ENCODE assay signal across 4 worm cellular contexts in genomic region chrIII:8656957-8657356, ce11.
TF ChIP-seq lines count a peak whose summit lies in the region.

No protein-coding gene starts in this region.

TF ChIP-seq in whole organism, L1 larva, 84 proteins besides CTCF, POLR2A, EP300 and RAD21 (continued from another document):
- TF ChIP-seq hpl-2 (GFP tag; optimal IDR thresholded peaks at IDR 0.05; lab: Kevin White, UChicago) = no peak

TF ChIP-seq in whole organism, L2 larva, 48 proteins besides CTCF, POLR2A, EP300 and RAD21 (continued from another document):
- TF ChIP-seq ztf-4 (tag; optimal IDR thresholded peaks at IDR 0.05; lab: Kevin White, UChicago) (no peak), ZK546.5 (tag; optimal IDR thresholded peaks at IDR 0.05; lab: Kevin White, UChicago) (no peak), fos-1 (tag; optimal IDR thresholded peaks at IDR 0.05; lab: Kevin White, UChicago) (peak; percentile 76), blmp-1 (tag; optimal IDR thresholded peaks at IDR 0.05; lab: Kevin White, UChicago; ENCODE audit: insufficient read depth) (no peak), aly-2 (tag; optimal IDR thresholded peaks at IDR 0.05; lab: Kevin White, UChicago) (no peak), ceh-16 (tag; optimal IDR thresholded peaks at IDR 0.05; lab: Kevin White, UChicago) (no peak), ceh-82 (tag; optimal IDR thresholded peaks at IDR 0.05; lab: Kevin White, UChicago) (no peak), nhr-12 (tag; optimal IDR thresholded peaks at IDR 0.05; lab: Kevin White, UChicago) (no peak), mdl-1 (tag; optimal IDR thresholded peaks at IDR 0.05; lab: Kevin White, UChicago) (no peak), F13H6.1 (tag; optimal IDR thresholded peaks at IDR 0.05; lab: Kevin White, UChicago) (peak; percentile 53), nhr-11 (tag; optimal IDR thresholded peaks at IDR 0.05; lab: Kevin White, UChicago) (no peak), sma-9 (GFP tag; optimal IDR thresholded peaks at IDR 0.05; lab: Kevin White, UChicago) (peak; percentile 90), sma-9 (tag; optimal IDR thresholded peaks at IDR 0.05; lab: Kevin White, UChicago) (no peak), sma-3 (GFP tag; optimal IDR thresholded peaks at IDR 0.05; lab: Kevin White, UChicago) (peak; percentile 55), C34F6.9 (tag; optimal IDR thresholded peaks at IDR 0.05; lab: Kevin White, UChicago) (no peak), lin-11 (tag; optimal IDR thresholded peaks at IDR 0.05; lab: Kevin White, UChicago) (no peak), ztf-11 (tag; optimal IDR thresholded peaks at IDR 0.05; lab: Kevin White, UChicago) (no peak), nhr-21 (tag; optimal IDR thresholded peaks at IDR 0.05; lab: Kevin White, UChicago) (no peak), mab-5 (tag; optimal IDR thresholded peaks at IDR 0.05; lab: Kevin White, UChicago) (no peak), egl-27 (tag; optimal IDR thresholded peaks at IDR 0.05; lab: Kevin White, UChicago) (no peak), nhr-10 (tag; optimal IDR thresholded peaks at IDR 0.05; lab: Kevin White, UChicago) (no peak), unc-39 (tag; optimal IDR thresholded peaks at IDR 0.05; lab: Kevin White, UChicago) (no peak), nhr-6 (tag; optimal IDR thresholded peaks at IDR 0.05; lab: Kevin White, UChicago) (no peak), crh-2 (tag; optimal IDR thresholded peaks at IDR 0.05; lab: Kevin White, UChicago) (peak; percentile 68), unc-55 (GFP tag; optimal IDR thresholded peaks at IDR 0.05; lab: Kevin White, UChicago) (no peak), sem-4 (tag; optimal IDR thresholded peaks at IDR 0.05; lab: Kevin White, UChicago) (no peak), alr-1 (tag; optimal IDR thresholded peaks at IDR 0.05; lab: Kevin White, UChicago) (no peak), unc-62 (GFP tag; optimal IDR thresholded peaks at IDR 0.05; lab: Kevin White, UChicago) (no peak), nhr-77 (tag; optimal IDR thresholded peaks at IDR 0.05; lab: Kevin White, UChicago) (no peak), ztf-1 (GFP tag; conservative IDR thresholded peaks at IDR 0.05; lab: Robert Waterston, UW) (no peak), peb-1 (tag; optimal IDR thresholded peaks at IDR 0.05; lab: Kevin White, UChicago) (no peak), zag-1 (tag; optimal IDR thresholded peaks at IDR 0.05; lab: Kevin White, UChicago) (no peak), nhr-25 (tag; optimal IDR thresholded peaks at IDR 0.05; lab: Kevin White, UChicago) (no peak)

TF ChIP-seq in whole organism, L3 larva, 47 proteins besides CTCF, POLR2A, EP300 and RAD21 (continued from another document):
- TF ChIP-seq ceh-28 (tag; optimal IDR thresholded peaks at IDR 0.05; lab: Kevin White, UChicago) = no peak
- TF ChIP-seq nhr-11 (tag; optimal IDR thresholded peaks at IDR 0.05; lab: Kevin White, UChicago) = no peak
- no peak for TF ChIP-seq snpc-4 (tag; optimal IDR thresholded peaks at IDR 0.05; lab: Kevin White, UChicago)
- TF ChIP-seq elt-1 (tag; optimal IDR thresholded peaks at IDR 0.05; lab: Kevin White, UChicago) = no peak
- TF ChIP-seq nhr-77 (tag; optimal IDR thresholded peaks at IDR 0.05; lab: Kevin White, UChicago) = no peak
- no peak for TF ChIP-seq egl-5 (tag; optimal IDR thresholded peaks at IDR 0.05; lab: Kevin White, UChicago)
- no peak for TF ChIP-seq elt-3 (tag; optimal IDR thresholded peaks at IDR 0.05; lab: Kevin White, UChicago)
- TF ChIP-seq fos-1 (tag; optimal IDR thresholded peaks at IDR 0.05; lab: Kevin White, UChicago) = no peak
- TF ChIP-seq ztf-11 (tag; optimal IDR thresholded peaks at IDR 0.05; lab: Kevin White, UChicago) = no peak
- no peak for TF ChIP-seq nhr-25 (tag; optimal IDR thresholded peaks at IDR 0.05; lab: Kevin White, UChicago)
- no peak for TF ChIP-seq mdl-1 (tag; optimal IDR thresholded peaks at IDR 0.05; lab: Kevin White, UChicago)
- no peak for TF ChIP-seq R02D3.7 (tag; optimal IDR thresholded peaks at IDR 0.05; lab: Kevin White, UChicago)
- TF ChIP-seq skn-1 (tag; optimal IDR thresholded peaks at IDR 0.05; lab: Kevin White, UChicago) = peak; percentile 48
- TF ChIP-seq ceh-9 (tag; optimal IDR thresholded peaks at IDR 0.05; lab: Kevin White, UChicago) = no peak
- no peak for TF ChIP-seq lin-15B (tag; optimal IDR thresholded peaks at IDR 0.05; lab: Kevin White, UChicago)
- peak; percentile 99 for TF ChIP-seq pqm-1 (tag; optimal IDR thresholded peaks at IDR 0.05; lab: Kevin White, UChicago)

TF ChIP-seq in whole organism, L4 larva, 104 proteins besides CTCF, POLR2A, EP300 and RAD21 (continued from another document):
- TF ChIP-seq daf-16 (GFP tag; optimal IDR thresholded peaks at IDR 0.05; lab: Kevin White, UChicago) = peak in 1 of 2 experiments; percentile 49
- peak; percentile 94 for TF ChIP-seq daf-16 (tag; optimal IDR thresholded peaks at IDR 0.05; lab: Kevin White, UChicago)
- TF ChIP-seq pqm-1 (tag; optimal IDR thresholded peaks at IDR 0.05; lab: Kevin White, UChicago) = peak; percentile 78
- no peak for TF ChIP-seq hif-1 (tag; optimal IDR thresholded peaks at IDR 0.05; lab: Kevin White, UChicago)
- TF ChIP-seq F49E8.2 (tag; optimal IDR thresholded peaks at IDR 0.05; lab: Kevin White, UChicago; ENCODE audit: borderline replicate concordance) = no peak
- TF ChIP-seq hmg-1.1 (GFP tag; IDR thresholded peaks at IDR 0.05; lab: Robert Waterston, UW) = no peak
- no peak for TF ChIP-seq duxl-1 (tag; optimal IDR thresholded peaks at IDR 0.05; lab: Kevin White, UChicago; ENCODE audit: poor library complexity)
- TF ChIP-seq lsy-2 (tag; optimal IDR thresholded peaks at IDR 0.05; lab: Kevin White, UChicago) = peak in 1 of 2 experiments; percentile 8
- peak; percentile 93 for TF ChIP-seq dmd-6 (GFP tag; IDR thresholded peaks at IDR 0.05; lab: Robert Waterston, UW)
- 0 out of 2 replicates have a peak, but pooled peaks have one; percentile 41 for TF ChIP-seq tra-1 (GFP tag; IDR thresholded peaks at IDR 0.05; lab: Robert Waterston, UW)
- no peak for TF ChIP-seq spr-3 (GFP tag; optimal IDR thresholded peaks at IDR 0.05; lab: Kevin White, UChicago)
- no peak for TF ChIP-seq ceh-32 (tag; optimal IDR thresholded peaks at IDR 0.05; lab: Kevin White, UChicago; ENCODE audit: poor library complexity)
- TF ChIP-seq nhr-48 (tag; optimal IDR thresholded peaks at IDR 0.05; lab: Kevin White, UChicago) = peak; percentile 73
- TF ChIP-seq ceh-62 (tag; optimal IDR thresholded peaks at IDR 0.05; lab: Kevin White, UChicago) = no peak
- no peak for TF ChIP-seq Y5F2A.4 (GFP tag; optimal IDR thresholded peaks at IDR 0.05; lab: Kevin White, UChicago)
- TF ChIP-seq nhr-111 (GFP tag; optimal IDR thresholded peaks at IDR 0.05; lab: Kevin White, UChicago) = no peak
- no peak for TF ChIP-seq lin-38 (GFP tag; IDR thresholded peaks at IDR 0.05; lab: Robert Waterston, UW)
- no peak for TF ChIP-seq sdz-12 (GFP tag; optimal IDR thresholded peaks at IDR 0.05; lab: Kevin White, UChicago)
- no peak for TF ChIP-seq D1046.2 (GFP tag; IDR thresholded peaks at IDR 0.05; lab: Robert Waterston, UW)
- no peak for TF ChIP-seq egl-43 (GFP tag; IDR thresholded peaks at IDR 0.05; lab: Robert Waterston, UW)
- no peak for TF ChIP-seq lin-13 (GFP tag; optimal IDR thresholded peaks at IDR 0.05; lab: Kevin White, UChicago)
- no peak for TF ChIP-seq ceh-44 (GFP tag; IDR thresholded peaks at IDR 0.05; lab: Robert Waterston, UW)
- no peak for TF ChIP-seq saeg-2 (GFP tag; IDR thresholded peaks at IDR 0.05; lab: Robert Waterston, UW)
- TF ChIP-seq snpc-4 (tag; optimal IDR thresholded peaks at IDR 0.05; lab: Kevin White, UChicago) = no peak
- peak; percentile 33 for TF ChIP-seq mxl-3 (GFP tag; optimal IDR thresholded peaks at IDR 0.05; lab: Kevin White, UChicago)
- TF ChIP-seq daf-8 (GFP tag; IDR thresholded peaks at IDR 0.05; lab: Robert Waterston, UW) = 0 out of 2 replicates have a peak, but pooled peaks have one; percentile 6
- peak; percentile 56; the same call in 1 of the 2 replicates for TF ChIP-seq ceh-20 (GFP tag; IDR thresholded peaks at IDR 0.05; lab: Robert Waterston, UW)
- no peak for TF ChIP-seq F26F4.8 (GFP tag; conservative IDR thresholded peaks at IDR 0.05; lab: Robert Waterston, UW)
- TF ChIP-seq snpc-1.2 (GFP tag; IDR thresholded peaks at IDR 0.05; lab: Robert Waterston, UW) = no peak
- TF ChIP-seq jun-1 (tag; optimal IDR thresholded peaks at IDR 0.05; lab: Kevin White, UChicago) = no peak
- TF ChIP-seq lim-7 (GFP tag; IDR thresholded peaks at IDR 0.05; lab: Robert Waterston, UW) = no peak
- TF ChIP-seq hlh-30 (tag; optimal IDR thresholded peaks at IDR 0.05; lab: Kevin White, UChicago; ENCODE audit: insufficient read depth) = peak; percentile 78
- no peak for TF ChIP-seq ama-1 (optimal IDR thresholded peaks at IDR 0.05; lab: Kevin White, UChicago)
- peak; percentile 33; the same call in 1 of the 2 replicates for TF ChIP-seq lin-1 (GFP tag; IDR thresholded peaks at IDR 0.05; lab: Robert Waterston, UW)
- peak; percentile 77 for TF ChIP-seq php-3 (GFP tag; IDR thresholded peaks at IDR 0.05; lab: Robert Waterston, UW)
- TF ChIP-seq dmd-8 (GFP tag; IDR thresholded peaks at IDR 0.05; lab: Robert Waterston, UW) = no peak
- TF ChIP-seq lin-39 (tag; optimal IDR thresholded peaks at IDR 0.05; lab: Kevin White, UChicago) = no peak
- peak; percentile 88 for TF ChIP-seq nhr-28 (tag; optimal IDR thresholded peaks at IDR 0.05; lab: Kevin White, UChicago)
- TF ChIP-seq nhr-237 (tag; optimal IDR thresholded peaks at IDR 0.05; lab: Kevin White, UChicago) = no peak
- no peak for TF ChIP-seq ceh-28 (tag; optimal IDR thresholded peaks at IDR 0.05; lab: Kevin White, UChicago)
- peak; percentile 44 for TF ChIP-seq T20F7.1 (GFP tag; optimal IDR thresholded peaks at IDR 0.05; lab: Kevin White, UChicago)
- TF ChIP-seq nhr-25 (tag; optimal IDR thresholded peaks at IDR 0.05; lab: Kevin White, UChicago; ENCODE audit: borderline replicate concordance, insufficient read depth) = no peak
- no peak for TF ChIP-seq lin-29 (GFP tag; IDR thresholded peaks at IDR 0.05; lab: Robert Waterston, UW)
- no peak for TF ChIP-seq tag-97 (GFP tag; IDR thresholded peaks at IDR 0.05; lab: Robert Waterston, UW)
TF ChIP-seq in whole organism, L4 larva: peak in this region for 20.
